Fruit fly (Drosophila melanogaster) whole organism, embryonic: ENCODE results near the gene loqs.

ENCODE experiments used
- Antp ChIP-seq: fragments of 200-800 bp; sonication (Bioruptor generic); optimal IDR thresholded peaks from 3 replicates; lab custom pipeline; 2016; ENCODE audit warnings: missing biosample characterization, missing genetic modification characterization
- Atf-2 ChIP-seq: fragments of 200-800 bp; sonication (Bioruptor generic); optimal IDR thresholded peaks from 2 replicates; lab custom pipeline; 2016; ENCODE audit warnings: missing biosample characterization, missing genetic modification characterization
- Bdp1 ChIP-seq: fragments of 200-800 bp; sonication (Bioruptor generic); optimal IDR thresholded peaks from 3 replicates; lab custom pipeline; 2016; ENCODE audit warnings: missing biosample characterization, missing genetic modification characterization
- CG10959 ChIP-seq: fragments of 200-800 bp; sonication (Bioruptor generic); IDR thresholded peaks from 2 replicates; pipeline ENCODE4 v1.3.6; 2022; ENCODE audit warnings: missing biosample characterization, missing genetic modification characterization
- CG10979 ChIP-seq: fragments of 200-800 bp; sonication (Bioruptor generic); optimal IDR thresholded peaks from 2 replicates; lab custom pipeline; 2018; ENCODE audit warnings: missing biosample characterization, mild to moderate bottlenecking, missing genetic modification characterization, moderate library complexity
- CG11085 ChIP-seq: fragments of 200-800 bp; sonication (Bioruptor generic); IDR thresholded peaks from 2 replicates; pipeline ENCODE4 v1.3.6; 2022; ENCODE audit warnings: missing biosample characterization, missing genetic modification characterization
- CG12219 ChIP-seq: fragments of 200-800 bp; sonication (Bioruptor generic); optimal IDR thresholded peaks from 3 replicates; lab custom pipeline; 2018; ENCODE audit warnings: missing biosample characterization, mild to moderate bottlenecking, missing genetic modification characterization
- CG12299 ChIP-seq: fragments of 200-800 bp; sonication (Bioruptor generic); optimal IDR thresholded peaks from 2 replicates; lab custom pipeline; 2018; ENCODE audit warnings: missing biosample characterization, mild to moderate bottlenecking, missing genetic modification characterization
- CG14860 ChIP-seq: fragments of 200-800 bp; sonication (Bioruptor generic); IDR thresholded peaks from 3 replicates; pipeline ENCODE4 v1.3.6; 2022; ENCODE audit warnings: missing biosample characterization, missing genetic modification characterization; ENCODE audit not compliant: partially characterized antibody
- CG18619 ChIP-seq: fragments of 200-800 bp; sonication (Bioruptor generic); optimal IDR thresholded peaks from 3 replicates; lab custom pipeline; 2017; ENCODE audit warnings: missing biosample characterization, mild to moderate bottlenecking, missing genetic modification characterization
- CG2129 ChIP-seq: fragments of 200-800 bp; sonication (Bioruptor generic); IDR thresholded peaks from 2 replicates; pipeline ENCODE4 v1.3.6; 2022; ENCODE audit warnings: missing biosample characterization, missing genetic modification characterization; ENCODE audit not compliant: partially characterized antibody
- CG30020 ChIP-seq: fragments of 200-800 bp; optimal IDR thresholded peaks from 2 replicates; lab custom pipeline; 2019; ENCODE audit warnings: missing biosample characterization, mild to moderate bottlenecking, missing genetic modification characterization, moderate library complexity
- CG34422 ChIP-seq: fragments of 200-800 bp; sonication (Bioruptor generic); IDR thresholded peaks from 3 replicates; pipeline ENCODE4 v1.3.6; 2022; ENCODE audit warnings: missing biosample characterization, missing genetic modification characterization
- CG3838 ChIP-seq: fragments of 200-800 bp; sonication (Bioruptor generic); optimal IDR thresholded peaks from 3 replicates; lab custom pipeline; 2016; ENCODE audit warnings: missing biosample characterization, missing genetic modification characterization
- CG3847 ChIP-seq: fragments of 200-800 bp; sonication (Bioruptor generic); IDR thresholded peaks from 2 replicates; pipeline ENCODE4 v1.3.6; 2022; ENCODE audit warnings: missing biosample characterization, missing genetic modification characterization
- CG6272 ChIP-seq: fragments of 200-800 bp; sonication (Bioruptor generic); IDR thresholded peaks from 2 replicates; pipeline ENCODE4 v1.3.6; 2022; ENCODE audit warnings: missing biosample characterization, missing genetic modification characterization
- CG6683 ChIP-seq: fragments of 200-800 bp; sonication (Bioruptor generic); optimal IDR thresholded peaks from 2 replicates; lab custom pipeline; 2017; ENCODE audit warnings: missing biosample characterization, mild to moderate bottlenecking, missing genetic modification characterization, missing genetic modification reagents
- CHES-1-like ChIP-seq: fragments of 200-800 bp; sonication (Bioruptor generic); optimal IDR thresholded peaks from 2 replicates; lab custom pipeline; 2016; ENCODE audit warnings: missing biosample characterization, missing genetic modification characterization
- Dip3 ChIP-seq: fragments of 200-800 bp; sonication (Bioruptor generic); optimal IDR thresholded peaks from 3 replicates; lab custom pipeline; 2016; ENCODE audit warnings: missing biosample characterization, missing genetic modification characterization
- Dp ChIP-seq: fragments of 200-800 bp; sonication (Bioruptor generic); optimal IDR thresholded peaks from 2 replicates; lab custom pipeline; 2018; ENCODE audit warnings: missing biosample characterization, mild to moderate bottlenecking, missing genetic modification characterization, moderate library complexity
- Hand ChIP-seq: fragments of 200-800 bp; sonication (Bioruptor generic); optimal IDR thresholded peaks from 2 replicates; lab custom pipeline; 2017; ENCODE audit warnings: mild to moderate bottlenecking, missing biosample characterization, missing genetic modification reagents, missing genetic modification characterization
- Hsf ChIP-seq: fragments of 200-800 bp; sonication (Bioruptor generic); optimal IDR thresholded peaks from 3 replicates; lab custom pipeline; 2016; ENCODE audit warnings: missing biosample characterization, missing genetic modification characterization
- Jarid2 ChIP-seq: fragments of 200-800 bp; sonication (Bioruptor generic); optimal IDR thresholded peaks from 3 replicates; lab custom pipeline; 2017; ENCODE audit warnings: mild to moderate bottlenecking, missing biosample characterization, missing genetic modification reagents, missing genetic modification characterization
- MESR4 ChIP-seq: fragments of 200-800 bp; sonication (Bioruptor generic); optimal IDR thresholded peaks from 2 replicates; lab custom pipeline; 2018; ENCODE audit warnings: missing biosample characterization, mild to moderate bottlenecking, missing genetic modification characterization, moderate library complexity
- Meics ChIP-seq: fragments of 200-800 bp; sonication (Bioruptor generic); optimal IDR thresholded peaks from 2 replicates; lab custom pipeline; 2017; ENCODE audit warnings: missing biosample characterization, mild to moderate bottlenecking, missing genetic modification characterization
- NK7.1 ChIP-seq: fragments of 200-800 bp; sonication (Bioruptor generic); optimal IDR thresholded peaks from 3 replicates; lab custom pipeline; 2016; ENCODE audit warnings: missing biosample characterization, missing genetic modification characterization
- NfI ChIP-seq: fragments of 200-800 bp; sonication (Bioruptor generic); optimal IDR thresholded peaks from 3 replicates; lab custom pipeline; 2018; ENCODE audit warnings: missing biosample characterization, mild to moderate bottlenecking, missing genetic modification characterization, moderate library complexity
- PHDP ChIP-seq: fragments of 200-800 bp; sonication (Bioruptor generic); optimal IDR thresholded peaks from 3 replicates; lab custom pipeline; 2018; ENCODE audit warnings: missing biosample characterization, mild to moderate bottlenecking, missing genetic modification characterization, moderate library complexity
- Sox102F ChIP-seq: fragments of 200-800 bp; sonication (Bioruptor generic); optimal IDR thresholded peaks from 2 replicates; lab custom pipeline; 2018; ENCODE audit warnings: missing biosample characterization, mild to moderate bottlenecking, missing genetic modification characterization, moderate library complexity
- Tbp ChIP-seq: fragments of >200 bp; optimal IDR thresholded peaks from 2 replicates; lab custom pipeline; 2018; ENCODE audit warnings: missing biosample characterization, missing genetic modification characterization
- amos ChIP-seq: fragments of 200-800 bp; sonication (Bioruptor generic); IDR thresholded peaks from 2 replicates; pipeline ENCODE4 v1.3.6; 2022; ENCODE audit warnings: missing biosample characterization, missing genetic modification characterization; ENCODE audit not compliant: partially characterized antibody
- bigmax ChIP-seq: fragments of 200-800 bp; sonication (Bioruptor generic); optimal IDR thresholded peaks from 2 replicates; lab custom pipeline; 2018; ENCODE audit warnings: missing biosample characterization, mild to moderate bottlenecking, missing genetic modification characterization
- ci ChIP-seq: fragments of 200-800 bp; sonication (Bioruptor generic); IDR thresholded peaks from 3 replicates; pipeline ENCODE4 v1.3.6; 2022; ENCODE audit warnings: missing biosample characterization, missing genetic modification characterization
- ewg ChIP-seq: fragments of 200-800 bp; sonication (Bioruptor generic); optimal IDR thresholded peaks from 3 replicates; lab custom pipeline; 2017; ENCODE audit warnings: mild to moderate bottlenecking, missing biosample characterization, missing genetic modification reagents, missing genetic modification characterization
- fd64A ChIP-seq: fragments of 200-800 bp; sonication (Bioruptor generic); optimal IDR thresholded peaks from 3 replicates; lab custom pipeline; 2018; ENCODE audit warnings: missing biosample characterization, mild to moderate bottlenecking, missing genetic modification characterization
- grn ChIP-seq: fragments of 200-800 bp; sonication (Bioruptor generic); optimal IDR thresholded peaks from 3 replicates; lab custom pipeline; 2017; ENCODE audit warnings: missing biosample characterization, missing genetic modification characterization
- h ChIP-seq: fragments of >200 bp; optimal IDR thresholded peaks from 2 replicates; lab custom pipeline; 2017
- lab ChIP-seq: fragments of 200-800 bp; sonication (Bioruptor generic); optimal IDR thresholded peaks from 3 replicates; lab custom pipeline; 2017; ENCODE audit warnings: missing biosample characterization, missing genetic modification characterization, mild to moderate bottlenecking, moderate library complexity, missing genetic modification reagents
- lbe ChIP-seq: fragments of 200-800 bp; sonication (Bioruptor generic); optimal IDR thresholded peaks from 2 replicates; lab custom pipeline; 2016; ENCODE audit warnings: missing biosample characterization, mild to moderate bottlenecking, missing genetic modification characterization
- lola ChIP-seq, 3 experiments: fragments of >200 bp in 2 of 3; fragments of 200-800 bp in 1 of 3; sonication (Bioruptor generic) in 1 of 3; optimal IDR thresholded peaks; 2 replicates each; lab custom pipeline; 2017 to 2019; ENCODE audit warnings: missing biosample characterization in 3 of 3, missing genetic modification characterization in 3 of 3, mild to moderate bottlenecking in 1 of 3, moderate library complexity in 1 of 3
- maf-S ChIP-seq: fragments of 200-800 bp; sonication (Bioruptor generic); optimal IDR thresholded peaks from 2 replicates; lab custom pipeline; 2016; ENCODE audit warnings: missing biosample characterization, missing genetic modification characterization
- psq ChIP-seq: fragments of 200-800 bp; sonication (Bioruptor generic); optimal IDR thresholded peaks from 2 replicates; lab custom pipeline; 2017; ENCODE audit warnings: missing biosample characterization, missing genetic modification characterization
- pum ChIP-seq: fragments of 200-800 bp; sonication (Bioruptor generic); optimal IDR thresholded peaks from 2 replicates; lab custom pipeline; 2016; ENCODE audit warnings: missing biosample characterization, missing genetic modification characterization
- sim ChIP-seq: fragments of 200-800 bp; sonication (Bioruptor generic); IDR thresholded peaks from 2 replicates; pipeline ENCODE4 v1.3.6; 2022; ENCODE audit warnings: missing biosample characterization, missing genetic modification characterization
- sima ChIP-seq: fragments of 200-800 bp; sonication (Bioruptor generic); optimal IDR thresholded peaks from 2 replicates; lab custom pipeline; 2016; ENCODE audit warnings: missing biosample characterization, missing genetic modification characterization
- sisA ChIP-seq: fragments of 200-800 bp; sonication (Bioruptor generic); IDR thresholded peaks from 2 replicates; pipeline ENCODE4 v1.3.6; 2022; ENCODE audit warnings: missing biosample characterization, missing genetic modification characterization
- slou ChIP-seq: fragments of 200-800 bp; sonication (Bioruptor generic); optimal IDR thresholded peaks from 3 replicates; lab custom pipeline; 2016; ENCODE audit warnings: missing biosample characterization, missing genetic modification characterization
- trh ChIP-seq: fragments of 200-800 bp; sonication (Bioruptor generic); optimal IDR thresholded peaks from 2 replicates; lab custom pipeline; 2016; ENCODE audit warnings: missing biosample characterization, missing genetic modification characterization
- ttk ChIP-seq: fragments of 200-800 bp; sonication (Bioruptor generic); IDR thresholded peaks from 2 replicates; pipeline ENCODE4 v2.1.2; 2022; ENCODE audit warnings: missing biosample characterization, missing genetic modification characterization
- unc-4 ChIP-seq: fragments of 200-800 bp; sonication (Bioruptor generic); IDR thresholded peaks from 2 replicates; pipeline ENCODE4 v1.3.6; 2022; ENCODE audit warnings: missing biosample characterization, missing genetic modification characterization; ENCODE audit not compliant: partially characterized antibody
- vnd ChIP-seq: fragments of 200-800 bp; sonication (Bioruptor generic); IDR thresholded peaks from 3 replicates; pipeline ENCODE4 v1.3.6; 2022; ENCODE audit warnings: missing biosample characterization, missing genetic modification characterization; ENCODE audit not compliant: partially characterized antibody

The loqs gene

dm6 chr2L:13368940-13369339, 13.5 kb upstream of the loqs start, which contains the start of gene CG31855 (continued):
- TF ChIP-seq Jarid2: no peak
- TF ChIP-seq CG3847 (GFP tag; lab: Robert Waterston, UW): peak; percentile 91
- peak; percentile 78 for TF ChIP-seq CG12299 (tag; lab: Kevin White, UChicago)
- TF ChIP-seq MESR4 (GFP tag; lab: Kevin White, UChicago): peak; percentile 75
- peak; percentile 71 for TF ChIP-seq Sox102F (GFP tag; lab: Kevin White, UChicago)
- TF ChIP-seq sim (GFP tag; lab: Robert Waterston, UW): no peak
- peak; percentile 39 for TF ChIP-seq trh
- peak; percentile 44 for TF ChIP-seq CG30020 (tag; lab: Kevin White, UChicago)
- peak; percentile 80 for TF ChIP-seq slou
- TF ChIP-seq CG6272 (GFP tag; lab: Robert Waterston, UW): peak; percentile 77
- TF ChIP-seq CG10959 (GFP tag; lab: Robert Waterston, UW): peak; percentile 76
- no peak for TF ChIP-seq fd64A (GFP tag; lab: Kevin White, UChicago)
- TF ChIP-seq Hsf (GFP tag; lab: Kevin White, UChicago): peak; percentile 80
- TF ChIP-seq lola (GFP tag; optimal IDR thresholded peaks at IDR 0.05; lab: Kevin White, UChicago): peak in 1 of 3 experiments; percentile 58
- no peak for TF ChIP-seq CG14860 (GFP tag; lab: Robert Waterston, UW)
- TF ChIP-seq vnd (GFP tag; lab: Robert Waterston, UW): 0 out of 3 replicates have a peak, but pooled peaks have one; percentile 35
- peak; percentile 51 for TF ChIP-seq Dip3
- peak; percentile 68 for TF ChIP-seq ewg (GFP tag; lab: Kevin White, UChicago)
- peak; percentile 81 for TF ChIP-seq lbe (GFP tag; lab: Kevin White, UChicago)
- TF ChIP-seq CG34422 (GFP tag; lab: Robert Waterston, UW): peak; percentile 87
- peak; percentile 25 for TF ChIP-seq Dp (GFP tag; lab: Kevin White, UChicago)
- peak; percentile 54 for TF ChIP-seq Atf-2 (GFP tag; lab: Kevin White, UChicago)
- no peak; the same call in 1 of the 2 replicates for TF ChIP-seq amos
- peak; percentile 84 for TF ChIP-seq ci (GFP tag; lab: Robert Waterston, UW)
- TF ChIP-seq CG11085 (GFP tag; lab: Robert Waterston, UW): peak; percentile 82
- no peak for TF ChIP-seq grn (GFP tag; lab: Kevin White, UChicago)
- peak; percentile 58 for TF ChIP-seq CHES-1-like (GFP tag; lab: Kevin White, UChicago)
- no peak for TF ChIP-seq h
- TF ChIP-seq CG6683 (GFP tag; lab: Kevin White, UChicago): peak; percentile 52
- peak; percentile 22 for TF ChIP-seq CG3838 (GFP tag; lab: Kevin White, UChicago)
- TF ChIP-seq NfI (GFP tag; lab: Kevin White, UChicago): peak; percentile 91
- peak; percentile 68 for TF ChIP-seq Hand
- peak; percentile 82 for TF ChIP-seq sisA (GFP tag; lab: Robert Waterston, UW)
- TF ChIP-seq sima (GFP tag; lab: Kevin White, UChicago): no peak
- TF ChIP-seq NK7.1: no peak
- TF ChIP-seq bigmax (GFP tag; lab: Kevin White, UChicago): no peak
- peak; percentile 83 for TF ChIP-seq Meics (GFP tag; lab: Kevin White, UChicago)
- TF ChIP-seq CG18619 (GFP tag; lab: Kevin White, UChicago): peak; percentile 78
- TF ChIP-seq ttk (GFP tag; lab: Robert Waterston, UW): peak; percentile 69
- peak; percentile 70 for TF ChIP-seq CG10979 (tag; lab: Kevin White, UChicago)
- TF ChIP-seq unc-4 (GFP tag; lab: Robert Waterston, UW): no peak
- TF ChIP-seq Bdp1: peak; percentile 88
- TF ChIP-seq lab: peak; percentile 91
- TF ChIP-seq psq (GFP tag; lab: Kevin White, UChicago): peak; percentile 7
- peak; percentile 76 for TF ChIP-seq maf-S
- TF ChIP-seq Tbp (GFP tag; lab: Kevin White, UChicago): no peak
- TF ChIP-seq PHDP (tag; lab: Kevin White, UChicago): peak; percentile 81
- peak; percentile 79 for TF ChIP-seq Antp (GFP tag; lab: Kevin White, UChicago)
- TF ChIP-seq CG12219 (GFP tag; lab: Kevin White, UChicago): peak; percentile 69
- TF ChIP-seq pum: peak; percentile 81
- no peak for TF ChIP-seq CG2129 (GFP tag; lab: Robert Waterston, UW)
